Fruit fly (Drosophila melanogaster) whole organism, adult: ENCODE results near the gene CG5612.

Experiments
- Crg-1 ChIP-seq: fragments of 200-800 bp; sonication (Bioruptor generic); optimal IDR thresholded peaks from 2 replicates; lab custom pipeline; 2016; ENCODE audit warnings: missing biosample characterization, missing genetic modification characterization
- cic ChIP-seq: fragments of 200-800 bp; sonication (Bioruptor generic); optimal IDR thresholded peaks from 2 replicates; lab custom pipeline; 2017; ENCODE audit warnings: missing biosample characterization, mild to moderate bottlenecking, missing genetic modification characterization, moderate library complexity

- TF ChIP-seq Crg-1 (GFP tag; lab: Kevin White, UChicago) (no peak), cic (GFP tag; lab: Kevin White, UChicago) (no peak)
Observed at dm6 chr3R:27655109-27655508, 29.3 kb upstream of the CG5612 start.
